Fruit fly (Drosophila melanogaster) ovary, adult (tissue): ENCODE data around the gene DIP-gamma.

Experiments
- CG17801 ChIP-seq: fragments of 200-800 bp; optimal IDR thresholded peaks from 2 replicates; lab custom pipeline; 2019; ENCODE audit warnings: missing biosample characterization, mild to moderate bottlenecking, missing genetic modification characterization, moderate library complexity; ENCODE audit not compliant: partially characterized antibody

The DIP-gamma gene

DNA sequence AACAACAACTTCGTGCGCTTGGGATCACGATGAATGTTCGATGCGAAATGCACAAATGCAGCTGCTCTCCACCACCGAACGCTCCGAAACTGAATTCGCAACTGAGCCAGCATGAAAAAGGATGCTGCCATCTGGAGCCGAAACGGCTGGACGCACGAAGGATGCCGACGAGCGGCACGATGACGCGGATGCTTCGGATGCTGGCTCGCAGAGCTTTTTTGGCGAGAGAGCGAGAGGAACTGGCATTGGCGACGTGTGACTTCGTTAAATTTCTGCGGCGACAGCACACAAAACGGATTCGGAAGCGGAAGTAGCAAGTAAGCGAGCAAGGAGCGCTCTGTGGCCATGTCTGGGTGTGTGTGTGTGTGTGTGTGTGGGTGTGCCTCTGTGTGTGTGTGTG lies at the start of gene DIP-gamma:
Gene DIP-gamma (minus strand): TSS at position 107 of the 400 bp plus-strand sequence.
- TF ChIP-seq CG17801 (GFP tag; lab: Kevin White, UChicago), result no peak

DNA sequence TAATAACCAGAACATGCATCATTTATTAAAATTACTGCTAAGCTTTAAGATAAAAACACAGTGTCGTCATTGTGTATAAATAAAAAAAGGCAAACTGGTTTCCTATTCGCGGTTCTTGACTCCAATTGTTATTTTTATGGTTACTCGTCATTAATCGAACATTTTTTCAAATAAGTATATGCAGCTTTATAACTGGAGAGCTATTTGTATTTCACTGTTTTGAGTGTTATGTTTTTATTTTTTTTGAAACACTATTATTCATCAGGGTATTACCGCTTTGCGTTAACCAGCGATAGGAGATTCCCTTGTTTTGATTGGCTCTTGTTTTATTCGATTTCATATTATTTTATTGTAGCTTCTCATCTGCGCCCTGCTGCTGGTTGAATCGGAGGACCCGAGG lies 41.0 kb upstream of the DIP-gamma start:
- TF ChIP-seq CG17801 (GFP tag; lab: Kevin White, UChicago), result no peak

DNA sequence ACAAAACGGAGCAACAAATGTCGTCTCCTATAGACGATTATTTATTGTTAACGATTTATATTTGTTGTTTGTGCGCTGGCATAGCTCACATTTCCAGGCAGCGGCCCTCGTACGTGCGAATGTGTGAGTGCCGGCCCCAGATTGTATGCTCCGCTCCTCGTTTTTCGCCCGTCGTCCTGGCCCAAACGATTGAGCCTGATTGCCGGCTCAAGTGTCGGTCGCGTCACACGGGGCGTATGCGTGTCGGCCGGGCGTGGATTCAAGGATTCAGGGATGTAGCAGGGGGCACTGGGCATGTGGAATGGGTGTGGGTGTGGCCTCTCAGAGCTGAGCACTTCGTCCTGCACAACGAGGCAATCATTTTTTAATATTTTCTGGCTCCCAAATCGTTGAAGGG lies 35.4 kb upstream of the DIP-gamma start:
- no peak for TF ChIP-seq CG17801 (GFP tag; lab: Kevin White, UChicago)

DNA sequence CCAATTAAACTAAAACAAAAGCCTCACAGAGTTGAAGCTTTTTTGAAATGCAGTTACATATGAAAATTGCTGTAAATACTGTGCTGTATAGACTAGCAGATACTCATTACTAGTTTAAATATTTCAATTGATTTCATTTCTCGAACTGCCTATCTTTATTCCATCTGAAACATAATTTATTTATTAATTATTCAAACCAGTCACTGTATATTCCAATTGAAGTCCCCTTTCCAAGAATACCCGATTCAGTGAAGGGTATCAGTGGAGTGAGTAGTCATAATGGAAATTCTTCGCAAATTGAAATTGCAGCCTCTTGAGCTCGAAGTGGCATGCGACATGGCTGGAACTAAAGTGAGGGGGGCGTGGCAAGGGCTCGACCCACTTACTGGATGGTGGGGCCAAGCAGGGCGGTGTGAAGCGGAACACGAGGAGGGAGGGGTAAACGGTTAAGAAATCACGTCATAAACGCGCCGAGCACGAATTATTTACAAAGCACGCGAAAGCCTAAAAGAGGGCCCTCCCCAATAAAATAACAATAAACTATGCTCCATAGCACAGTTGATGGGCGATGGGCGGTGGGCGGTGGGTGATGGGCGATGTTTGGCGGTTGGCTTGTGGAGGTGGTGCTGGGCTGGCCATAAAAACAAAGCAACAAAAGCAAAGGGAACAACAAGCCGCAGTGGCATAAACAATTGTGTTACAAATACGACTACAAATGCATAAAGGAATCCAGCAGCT lies 34.9 kb upstream of the DIP-gamma start:
- TF ChIP-seq CG17801 (GFP tag; lab: Kevin White, UChicago), result peak; percentile 3

DNA sequence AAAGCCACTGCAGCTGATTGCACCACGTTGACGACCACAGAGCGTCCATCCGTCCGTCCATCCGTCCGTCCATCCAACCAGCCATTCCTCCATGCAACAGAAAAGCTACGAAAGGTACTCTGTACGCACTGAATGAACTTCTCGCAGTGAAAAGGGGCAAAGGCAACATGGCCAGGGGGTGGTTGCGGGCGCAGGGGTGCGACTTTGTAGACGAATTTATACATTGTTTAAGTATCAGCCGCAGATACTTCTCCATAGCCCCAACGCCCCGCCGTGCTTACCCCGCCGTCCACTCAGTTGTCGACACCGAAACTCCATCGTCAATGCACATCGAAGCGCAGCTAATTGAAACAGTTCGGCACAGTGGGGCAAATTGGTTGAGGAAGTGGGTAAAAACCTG lies 29.8 kb upstream of the DIP-gamma start:
- TF ChIP-seq CG17801 (GFP tag; lab: Kevin White, UChicago), result no peak

DNA sequence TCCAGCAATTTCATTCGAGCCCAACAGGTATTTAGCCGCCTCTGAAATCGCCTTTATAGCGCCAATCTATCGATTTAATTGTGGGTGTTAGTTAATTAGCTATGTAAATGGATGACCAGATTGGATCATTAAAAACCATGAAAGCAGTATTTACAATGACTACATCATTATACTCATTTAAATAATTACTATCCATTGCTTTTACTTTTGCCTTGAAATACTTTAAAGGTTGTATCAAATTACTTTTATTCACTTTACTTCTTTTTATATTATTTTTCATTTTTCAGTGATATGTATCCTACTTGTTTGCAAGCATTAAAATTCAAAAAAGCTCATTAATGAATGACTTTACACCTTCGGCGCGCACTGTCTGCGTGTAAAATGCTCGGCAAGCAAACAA lies 28.8 kb upstream of the DIP-gamma start:
- TF ChIP-seq CG17801 (GFP tag; lab: Kevin White, UChicago), result no peak

DNA sequence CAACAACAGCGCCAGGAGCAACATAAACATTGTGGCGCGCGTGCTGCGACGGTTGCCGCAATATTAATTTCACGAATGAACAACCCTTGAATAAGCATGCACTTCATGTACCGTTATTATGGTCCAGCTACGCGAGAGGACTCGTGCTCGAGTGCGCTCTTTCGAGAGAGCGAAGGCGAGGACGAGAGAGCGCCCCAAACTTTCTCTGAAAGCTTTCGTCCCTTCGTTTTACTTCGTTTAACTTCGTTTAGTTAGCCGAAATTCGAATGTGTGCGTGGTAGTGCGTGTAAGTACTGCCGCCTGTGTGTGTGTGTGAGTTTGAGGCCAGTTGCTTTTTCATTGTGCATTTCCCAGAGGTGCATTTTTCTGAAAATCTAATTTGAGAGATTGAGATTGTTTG lies 20.5 kb upstream of the DIP-gamma start:
- no peak for TF ChIP-seq CG17801 (GFP tag; lab: Kevin White, UChicago)

DNA sequence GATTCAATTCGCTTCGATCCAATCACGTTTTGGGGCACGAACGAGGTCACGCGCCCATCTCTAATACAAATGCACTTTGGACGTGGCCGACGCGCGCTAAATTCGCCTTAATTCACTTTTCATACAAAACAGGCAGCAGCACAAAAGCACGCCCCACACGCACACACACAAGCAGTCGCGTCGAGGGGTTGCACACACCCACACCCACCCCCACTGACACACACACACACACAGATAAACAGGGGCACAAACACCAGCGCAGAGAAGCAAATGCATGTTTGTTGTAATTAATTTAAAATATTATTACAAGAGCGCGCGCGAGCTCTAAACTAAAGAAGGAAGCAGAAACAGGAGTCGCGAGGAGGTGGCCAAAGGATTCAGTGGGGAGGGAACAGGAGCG lies 19.2 kb upstream of the DIP-gamma start:
- TF ChIP-seq CG17801 (GFP tag; lab: Kevin White, UChicago), result no peak

DNA sequence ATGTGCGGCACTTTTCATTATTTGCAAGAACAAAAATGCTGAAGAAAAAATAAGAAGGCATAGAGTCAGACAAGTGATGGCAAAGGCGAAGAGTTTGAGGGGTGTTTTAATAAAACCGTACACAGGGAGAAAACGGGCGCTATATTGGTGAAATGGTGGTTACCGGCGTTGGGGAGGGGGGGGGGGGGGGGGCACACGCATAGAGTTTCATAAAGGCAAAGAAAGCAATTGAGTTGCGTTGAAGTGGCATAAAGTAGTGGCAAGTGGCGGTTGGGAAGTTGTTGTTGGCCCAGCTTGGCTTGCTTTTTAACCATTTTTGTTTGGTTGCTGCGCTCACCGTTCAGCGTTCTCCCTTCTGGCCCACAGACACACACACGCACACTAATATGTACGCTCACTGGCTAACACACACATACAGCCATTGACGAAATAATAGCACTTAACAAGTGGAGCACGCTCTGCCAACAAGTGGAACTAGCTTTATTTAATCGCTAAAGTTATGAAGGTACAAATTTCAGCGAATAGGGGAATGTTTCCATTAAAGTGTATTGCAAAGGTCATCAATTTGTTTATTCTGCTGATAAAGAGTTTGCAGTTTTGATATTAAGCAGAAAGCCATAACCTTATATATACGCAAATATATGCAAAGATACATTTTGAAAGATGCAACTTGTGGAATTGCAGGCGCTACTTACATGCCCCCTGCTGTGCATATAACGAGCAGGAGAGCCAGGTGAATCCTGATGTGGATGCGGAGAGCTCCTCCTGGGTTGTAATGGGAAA lies 17.6 kb upstream of the DIP-gamma start:
- TF ChIP-seq CG17801 (GFP tag; lab: Kevin White, UChicago), result no peak

DNA sequence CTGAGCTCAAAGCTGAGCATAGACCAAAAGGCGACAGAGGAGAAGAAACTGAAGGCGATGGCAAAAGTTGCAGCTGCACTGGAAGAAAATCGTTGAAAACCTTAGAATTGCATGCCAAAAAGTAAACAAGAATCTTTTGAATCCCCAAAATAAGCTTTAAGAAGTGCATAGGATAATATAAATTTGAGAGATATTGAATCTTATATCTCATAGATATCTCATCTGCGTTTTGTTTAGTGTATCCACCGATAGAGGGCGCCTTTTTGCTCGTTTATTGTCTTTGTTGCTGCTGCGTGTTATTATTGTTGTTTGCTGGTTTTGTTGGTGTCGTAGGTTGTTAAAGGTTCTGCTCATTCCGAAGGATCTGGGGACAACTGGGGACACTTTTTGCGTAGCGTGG lies 15.7 kb upstream of the DIP-gamma start:
- no peak for TF ChIP-seq CG17801 (GFP tag; lab: Kevin White, UChicago)

DNA sequence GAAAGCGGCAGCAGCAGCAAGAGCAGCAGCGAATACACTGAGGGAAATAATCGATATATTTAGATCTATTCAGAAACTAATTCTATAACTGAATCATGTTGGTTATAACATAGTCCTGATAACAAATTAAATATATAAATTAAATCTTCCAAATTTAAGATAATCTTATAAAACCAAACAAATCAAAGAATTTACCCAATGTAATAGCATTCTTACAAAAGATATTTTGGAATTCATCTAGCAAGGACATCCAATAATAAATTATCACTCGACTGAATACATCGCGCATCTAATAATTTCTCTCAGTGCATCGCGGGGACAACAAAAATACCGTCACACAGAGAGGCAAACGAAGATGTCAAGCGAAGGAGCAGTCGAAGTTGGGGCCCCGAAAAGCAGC lies 11.1 kb downstream of the DIP-gamma start:
- no peak for TF ChIP-seq CG17801 (GFP tag; lab: Kevin White, UChicago)

DNA sequence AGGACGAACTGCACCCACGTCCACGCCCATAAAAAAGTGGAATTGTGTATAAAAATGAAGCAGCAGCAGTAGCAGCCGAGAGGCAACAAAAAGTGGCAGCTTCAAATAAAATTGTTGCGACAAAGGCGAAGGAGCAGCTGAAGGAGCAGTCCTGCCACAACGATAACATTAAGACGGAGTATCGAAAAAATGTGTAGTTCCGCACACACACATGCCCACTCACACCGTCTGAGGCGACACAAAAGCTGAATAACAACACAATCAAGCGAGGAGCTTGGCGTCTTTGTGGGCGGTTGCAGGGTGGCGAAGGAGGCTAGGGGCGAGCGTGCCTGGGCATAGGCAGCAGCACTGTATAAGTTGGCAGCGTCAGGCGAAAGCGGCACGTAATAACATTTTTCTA lies 11.5 kb downstream of the DIP-gamma start:
- TF ChIP-seq CG17801 (GFP tag; lab: Kevin White, UChicago), result no peak

DNA sequence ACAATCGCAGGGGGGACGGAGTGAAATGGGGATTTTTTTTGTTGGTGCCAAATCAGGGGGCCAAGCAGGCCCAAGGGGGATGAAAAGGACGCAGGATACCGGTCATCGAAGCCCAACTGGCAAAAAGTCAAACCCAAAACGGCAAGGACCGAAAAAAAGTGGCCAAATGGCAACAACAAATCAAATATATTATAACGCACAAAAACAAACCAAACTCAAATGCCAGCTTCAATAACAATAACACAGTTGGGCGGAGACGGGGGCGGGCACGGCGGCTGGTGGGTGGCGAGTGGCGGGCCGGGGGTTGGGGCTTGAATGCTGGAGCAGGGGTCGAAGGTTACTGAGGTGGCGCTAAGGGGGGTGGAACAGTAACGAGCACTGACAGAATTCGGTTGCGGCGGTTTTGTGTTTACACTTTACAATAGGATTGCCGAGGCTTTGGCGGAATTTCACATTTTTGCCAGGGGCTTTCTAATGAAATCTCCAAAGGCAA lies 19.3 kb downstream of the DIP-gamma start:
- no peak for TF ChIP-seq CG17801 (GFP tag; lab: Kevin White, UChicago)

DNA sequence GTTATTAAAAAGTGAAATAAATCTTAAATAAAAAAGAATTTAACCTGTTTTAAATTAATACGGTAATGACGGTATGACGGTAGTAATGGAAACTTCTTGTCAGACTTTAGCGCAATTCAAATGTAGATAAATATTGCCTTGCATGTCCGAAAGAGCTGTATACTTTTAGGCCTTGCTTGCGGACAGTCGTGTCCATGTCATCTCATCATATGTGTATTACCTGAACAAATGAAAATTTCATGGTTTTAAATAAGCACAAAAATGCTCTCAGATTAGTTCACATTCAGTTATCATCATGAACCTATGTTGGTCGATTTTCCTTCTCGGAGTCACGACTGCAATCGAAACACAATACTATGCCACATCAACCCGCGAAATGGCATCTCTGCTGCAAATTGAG lies 47.4 kb downstream of the DIP-gamma start, which contains the start of gene CG11828:
Gene CG11828 (plus strand): TSS at position 301 of the 400 bp plus-strand sequence.
- TF ChIP-seq CG17801 (GFP tag; lab: Kevin White, UChicago), result no peak

DNA sequence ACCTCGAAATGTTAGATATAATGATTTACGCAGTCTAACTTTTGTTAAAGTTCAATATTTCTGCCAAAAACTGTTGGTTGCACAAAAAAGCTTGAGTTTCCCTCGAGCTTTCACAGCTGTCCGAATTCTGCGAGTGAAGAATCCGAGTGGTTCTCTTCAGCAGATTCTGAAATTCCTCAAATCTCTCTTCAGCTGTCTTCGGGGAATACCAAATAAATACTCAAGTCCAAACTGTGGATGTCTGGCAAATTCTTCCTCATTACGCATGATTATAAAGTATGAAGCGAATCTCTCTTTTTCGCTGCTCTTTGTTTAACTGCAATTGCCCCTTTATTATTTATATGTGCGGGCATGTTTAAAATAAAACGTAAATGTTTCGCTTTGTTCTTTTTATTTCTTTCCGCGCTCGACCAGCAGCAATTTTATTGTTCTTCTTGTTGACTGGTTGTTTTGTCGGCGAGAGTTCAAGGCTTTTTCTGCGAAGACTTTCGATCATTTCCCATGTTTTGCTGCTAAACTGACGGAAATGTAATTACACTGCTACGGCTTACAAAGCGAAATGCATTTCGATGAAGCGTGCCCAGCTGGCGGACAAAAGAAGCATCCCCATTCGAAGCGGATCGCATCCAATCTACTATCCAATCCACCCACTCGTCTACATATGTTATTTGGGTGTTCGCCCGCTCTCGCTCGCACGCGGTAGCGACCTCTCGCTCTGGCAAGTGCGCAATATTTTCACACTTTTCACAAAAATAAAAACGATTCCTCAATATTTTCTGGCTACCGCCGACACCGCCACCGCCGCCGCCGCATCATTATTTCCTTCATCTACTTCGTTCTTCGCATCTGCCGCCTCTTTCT lies 56.1 kb downstream of the DIP-gamma start:
- no peak for TF ChIP-seq CG17801 (GFP tag; lab: Kevin White, UChicago)
